Worm (Caenorhabditis elegans): Measurements from ENCODE around the gene F53F8.3.

The F53F8.3 gene

ce11 chrV:20648868-20649267 lies 40.5 kb downstream of the F53F8.3 start:
- TF ChIP-seq ccch-3 (GFP tag; optimal IDR thresholded peaks at IDR 0.05) (no peak), tbp1 (GFP tag; optimal IDR thresholded peaks at IDR 0.05) (no peak), nfya-2 (GFP tag; IDR thresholded peaks at IDR 0.05) (no peak), zim-3 (tag; optimal IDR thresholded peaks at IDR 0.05) (no peak), snpc-1.1 (tag; optimal IDR thresholded peaks at IDR 0.05; ENCODE audit: insufficient read depth) (no peak), unc-130 (GFP tag; optimal IDR thresholded peaks at IDR 0.05) (no peak), ceh-100 (GFP tag; IDR thresholded peaks at IDR 0.05) (no peak), lag-1 (GFP tag; IDR thresholded peaks at IDR 0.05) (no peak), hrde-1 (tag; optimal IDR thresholded peaks at IDR 0.05; ENCODE audit: borderline replicate concordance) (no peak), mel-28 (tag; optimal IDR thresholded peaks at IDR 0.05; ENCODE audit: borderline replicate concordance) (no peak), Y53F4B.3 (GFP tag; IDR thresholded peaks at IDR 0.05) (no peak), F33H1.4 (GFP tag; IDR thresholded peaks at IDR 0.05) (no peak), B0035.1 (tag; optimal IDR thresholded peaks at IDR 0.05) (no peak)

- TF ChIP-seq ama-1 (optimal IDR thresholded peaks at IDR 0.05) (no peak), ama-1 (GFP tag; optimal IDR thresholded peaks at IDR 0.05) (no peak), ceh-79 (tag; optimal IDR thresholded peaks at IDR 0.05) (no peak), lin-54 (GFP tag; optimal IDR thresholded peaks at IDR 0.05) (no peak), mcd-1 (GFP tag; IDR thresholded peaks at IDR 0.05) (no peak), ztf-3 (GFP tag; optimal IDR thresholded peaks at IDR 0.05) (no peak), sdz-38 (tag; optimal IDR thresholded peaks at IDR 0.05) (no peak), cebp-2 (GFP tag; IDR thresholded peaks at IDR 0.05) (no peak), sptf-2 (GFP tag; optimal IDR thresholded peaks at IDR 0.05) (no peak)
Observed at ce11 chrV:20645479-20645878, 43.9 kb downstream of the F53F8.3 start.

ce11 chrV:20641896-20642295 lies 47.4 kb downstream of the F53F8.3 start, which contains the start of gene srxa-15:
Gene srxa-15, plus strand, starts transcription at chrV:20642196.
- TF ChIP-seq ama-1 (optimal IDR thresholded peaks at IDR 0.05) (no peak), ama-1 (GFP tag; optimal IDR thresholded peaks at IDR 0.05) (no peak), sdz-38 (tag; optimal IDR thresholded peaks at IDR 0.05) (no peak), D2030.7 (GFP tag; IDR thresholded peaks at IDR 0.05) (no peak), F23B12.7 (tag; optimal IDR thresholded peaks at IDR 0.05; ENCODE audit: insufficient read depth) (no peak), ets-4 (GFP tag; optimal IDR thresholded peaks at IDR 0.05) (no peak), akir-1 (GFP tag; optimal IDR thresholded peaks at IDR 0.05) (no peak), F37B4.10 (GFP tag; IDR thresholded peaks at IDR 0.05) (no peak), F33H1.4 (GFP tag; IDR thresholded peaks at IDR 0.05) (no peak), hrde-1 (tag; optimal IDR thresholded peaks at IDR 0.05; ENCODE audit: borderline replicate concordance) (no peak)

ce11 chrV:20639294-20639693 lies 50.0 kb downstream of the F53F8.3 start, which contains the start of gene srxa-14:
Gene srxa-14, plus strand, starts transcription at chrV:20639594.
- TF ChIP-seq ceh-100 (GFP tag; IDR thresholded peaks at IDR 0.05) = no peak
- TF ChIP-seq F52B5.7 (tag; optimal IDR thresholded peaks at IDR 0.05) = no peak
- TF ChIP-seq lin-35 (GFP tag; optimal IDR thresholded peaks at IDR 0.05) = no peak
- TF ChIP-seq ceh-58 (GFP tag; IDR thresholded peaks at IDR 0.05) = no peak
- TF ChIP-seq nhr-27 (tag; optimal IDR thresholded peaks at IDR 0.05) = no peak
- TF ChIP-seq K12H6.12 (tag; optimal IDR thresholded peaks at IDR 0.05) = no peak
- no peak for TF ChIP-seq K11D2.4 (GFP tag; IDR thresholded peaks at IDR 0.05)
- TF ChIP-seq rec-8 (tag; optimal IDR thresholded peaks at IDR 0.05) = no peak
